Fruit fly (Drosophila melanogaster) whole organism: ENCODE data around the gene Ctr9.

Experiments used
- Dll ChIP-seq: fragments of >200 bp; optimal IDR thresholded peaks from 2 replicates; lab custom pipeline; 2017
- EcR ChIP-seq, 2 experiments: fragments of >200 bp; optimal IDR thresholded peaks; 2 replicates each; lab custom pipeline; 2017; ENCODE audit warnings: missing biosample characterization in 2 of 2, missing genetic modification characterization in 2 of 2, missing genetic modification reagents in 2 of 2
- pan ChIP-seq: fragments of >200 bp; optimal IDR thresholded peaks from 2 replicates; lab custom pipeline; 2017
- psq ChIP-seq: fragments of >200 bp; optimal IDR thresholded peaks from 2 replicates; lab custom pipeline; 2017

- TF ChIP-seq EcR (GFP tag; optimal IDR thresholded peaks at IDR 0.05; lab: Kevin White, UChicago) (no peak), Dll (lab: Kevin White, UChicago) (no peak), psq (lab: Kevin White, UChicago) (no peak), pan (no peak)
Observed at dm6 chr3L:1265423-1266002, 41.5 kb upstream of the Ctr9 start.
